Worm (Caenorhabditis elegans): ENCODE measurements around the gene F22F4.5.
A peak's percentile ranks its signal among the peaks of the same experiment; 100 is the strongest.

Gene F22F4.5

ce11 chrX:5976206-5976960 is 16.3 kb downstream of the F22F4.5 start:
- TF ChIP-seq ztf-29 (GFP tag; IDR thresholded peaks at IDR 0.05), result no peak
- TF ChIP-seq cog-1 (tag; optimal IDR thresholded peaks at IDR 0.05), result no peak
- TF ChIP-seq ref-1 (GFP tag; conservative IDR thresholded peaks at IDR 0.05), result no peak
- no peak for TF ChIP-seq flt-1 (GFP tag; IDR thresholded peaks at IDR 0.05)
- TF ChIP-seq ztf-23 (GFP tag; IDR thresholded peaks at IDR 0.05), result no peak
- no peak for TF ChIP-seq med-1 (GFP tag; optimal IDR thresholded peaks at IDR 0.05; ENCODE audit: insufficient read depth)
- no peak for TF ChIP-seq T22C8.4 (GFP tag; IDR thresholded peaks at IDR 0.05)
- no peak for TF ChIP-seq klf-2 (GFP tag; conservative IDR thresholded peaks at IDR 0.05)
- no peak for TF ChIP-seq tab-1 (GFP tag; IDR thresholded peaks at IDR 0.05)

DNA sequence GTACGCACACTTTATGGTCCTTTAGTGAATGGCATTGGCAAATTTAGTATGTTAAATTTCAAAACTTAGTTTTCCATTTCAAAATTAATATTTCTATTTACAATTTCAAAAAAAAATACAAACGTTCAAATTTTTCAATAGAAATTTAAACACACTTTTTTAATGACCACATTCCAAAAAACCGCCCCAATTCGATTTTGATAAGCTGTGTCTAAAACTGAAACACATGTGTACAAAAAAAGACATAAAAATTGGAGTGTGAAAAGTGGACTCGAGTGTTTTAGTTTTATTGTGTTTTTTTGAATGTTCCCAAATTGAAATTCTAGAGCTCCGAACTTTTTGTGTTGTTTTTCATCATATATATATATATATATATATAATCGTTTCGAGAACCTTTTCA is 16.9 kb downstream of the F22F4.5 start:
- no peak for TF ChIP-seq ztf-23 (GFP tag; IDR thresholded peaks at IDR 0.05)
- TF ChIP-seq flt-1 (GFP tag; IDR thresholded peaks at IDR 0.05), result no peak
- no peak for TF ChIP-seq T22C8.4 (GFP tag; IDR thresholded peaks at IDR 0.05)
- no peak for TF ChIP-seq cog-1 (tag; optimal IDR thresholded peaks at IDR 0.05)
- TF ChIP-seq tab-1 (GFP tag; IDR thresholded peaks at IDR 0.05), result no peak
- no peak for TF ChIP-seq med-1 (GFP tag; optimal IDR thresholded peaks at IDR 0.05; ENCODE audit: insufficient read depth)
- TF ChIP-seq ztf-29 (GFP tag; IDR thresholded peaks at IDR 0.05), result no peak
- TF ChIP-seq klf-2 (GFP tag; conservative IDR thresholded peaks at IDR 0.05), result no peak

ce11 chrX:5975228-5975627 is 17.4 kb downstream of the F22F4.5 start:
- no peak for TF ChIP-seq T22C8.4 (GFP tag; IDR thresholded peaks at IDR 0.05)
- TF ChIP-seq med-1 (GFP tag; optimal IDR thresholded peaks at IDR 0.05; ENCODE audit: insufficient read depth), result no peak
- TF ChIP-seq ztf-23 (GFP tag; IDR thresholded peaks at IDR 0.05), result no peak
- TF ChIP-seq tab-1 (GFP tag; IDR thresholded peaks at IDR 0.05), result no peak
- TF ChIP-seq ztf-29 (GFP tag; IDR thresholded peaks at IDR 0.05), result no peak
- TF ChIP-seq klf-2 (GFP tag; conservative IDR thresholded peaks at IDR 0.05), result no peak
- no peak for TF ChIP-seq cog-1 (tag; optimal IDR thresholded peaks at IDR 0.05)
- TF ChIP-seq ref-1 (GFP tag; conservative IDR thresholded peaks at IDR 0.05), result no peak
- TF ChIP-seq flt-1 (GFP tag; IDR thresholded peaks at IDR 0.05), result no peak

DNA sequence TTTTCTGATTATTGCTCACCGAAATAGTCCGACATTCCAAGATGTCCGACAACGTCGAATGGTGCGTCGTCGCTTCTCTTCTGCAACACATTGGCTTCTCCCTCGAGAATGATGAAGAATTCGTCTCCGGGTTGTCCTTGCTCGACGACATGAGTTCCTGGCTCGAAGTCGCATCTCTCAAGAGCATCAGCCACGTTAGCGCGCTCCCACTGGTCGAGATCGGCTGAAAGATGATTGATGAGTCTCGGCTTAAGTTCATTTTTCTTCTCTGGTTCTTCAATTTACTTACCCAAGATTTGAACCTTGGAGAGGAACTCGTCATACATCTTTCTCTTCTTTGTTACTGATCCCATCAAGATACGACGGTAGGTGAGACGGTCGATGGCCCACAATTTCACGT is 20.5 kb downstream of the F22F4.5 start:
- TF ChIP-seq ztf-29 (GFP tag; IDR thresholded peaks at IDR 0.05), result no peak
- TF ChIP-seq klf-2 (GFP tag; conservative IDR thresholded peaks at IDR 0.05), result no peak
- TF ChIP-seq med-1 (GFP tag; optimal IDR thresholded peaks at IDR 0.05; ENCODE audit: insufficient read depth), result no peak
- no peak for TF ChIP-seq ztf-23 (GFP tag; IDR thresholded peaks at IDR 0.05)
- TF ChIP-seq flt-1 (GFP tag; IDR thresholded peaks at IDR 0.05), result no peak
- TF ChIP-seq ref-1 (GFP tag; conservative IDR thresholded peaks at IDR 0.05), result no peak
- TF ChIP-seq cog-1 (tag; optimal IDR thresholded peaks at IDR 0.05), result no peak

- TF ChIP-seq cog-1 (tag; optimal IDR thresholded peaks at IDR 0.05) (no peak), T22C8.4 (GFP tag; IDR thresholded peaks at IDR 0.05) (no peak), tab-1 (GFP tag; IDR thresholded peaks at IDR 0.05) (no peak), klf-2 (GFP tag; conservative IDR thresholded peaks at IDR 0.05) (no peak), med-1 (GFP tag; optimal IDR thresholded peaks at IDR 0.05; ENCODE audit: insufficient read depth) (no peak), flt-1 (GFP tag; IDR thresholded peaks at IDR 0.05) (no peak), ztf-29 (GFP tag; IDR thresholded peaks at IDR 0.05) (no peak), ref-1 (GFP tag; conservative IDR thresholded peaks at IDR 0.05) (no peak), ztf-23 (GFP tag; IDR thresholded peaks at IDR 0.05) (no peak)
Measured at ce11 chrX:5962560-5962959, 30.1 kb downstream of the F22F4.5 start.

ce11 chrX:5960872-5961271 is 31.8 kb downstream of the F22F4.5 start:
- TF ChIP-seq ztf-23 (GFP tag; IDR thresholded peaks at IDR 0.05) (no peak), ztf-29 (GFP tag; IDR thresholded peaks at IDR 0.05) (no peak), flt-1 (GFP tag; IDR thresholded peaks at IDR 0.05) (no peak), ref-1 (GFP tag; conservative IDR thresholded peaks at IDR 0.05) (no peak), T22C8.4 (GFP tag; IDR thresholded peaks at IDR 0.05) (no peak), med-1 (GFP tag; optimal IDR thresholded peaks at IDR 0.05; ENCODE audit: insufficient read depth) (no peak), klf-2 (GFP tag; conservative IDR thresholded peaks at IDR 0.05) (no peak), tab-1 (GFP tag; IDR thresholded peaks at IDR 0.05) (no peak), cog-1 (tag; optimal IDR thresholded peaks at IDR 0.05) (no peak)

DNA sequence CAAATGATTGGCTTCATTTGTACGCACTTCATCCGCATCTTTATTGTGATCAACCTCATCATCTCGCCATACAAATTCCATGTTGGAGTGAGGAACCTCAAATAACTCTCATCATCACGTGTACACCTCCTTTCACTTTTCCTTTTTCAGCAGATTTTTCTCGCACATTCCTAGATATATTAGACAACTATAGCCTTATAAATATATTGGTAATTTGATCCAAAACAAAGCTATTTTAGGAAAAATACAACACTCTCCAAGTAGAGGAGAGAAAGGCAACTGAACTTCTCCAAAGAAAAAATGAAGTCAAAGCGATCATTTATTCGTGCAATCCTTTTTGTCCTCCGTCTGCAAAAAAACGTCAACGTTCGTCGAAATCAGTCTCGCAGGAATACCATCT is 33.9 kb downstream of the F22F4.5 start, which contains the start of gene R07E4.1:
Gene R07E4.1 (plus strand): TSS at position 301 of the 400 bp plus-strand sequence.
- TF ChIP-seq klf-2 (GFP tag; conservative IDR thresholded peaks at IDR 0.05), result no peak
- no peak for TF ChIP-seq flt-1 (GFP tag; IDR thresholded peaks at IDR 0.05)
- TF ChIP-seq tab-1 (GFP tag; IDR thresholded peaks at IDR 0.05), result no peak
- no peak for TF ChIP-seq med-1 (GFP tag; optimal IDR thresholded peaks at IDR 0.05; ENCODE audit: insufficient read depth)
- no peak for TF ChIP-seq cog-1 (tag; optimal IDR thresholded peaks at IDR 0.05)
- no peak for TF ChIP-seq T22C8.4 (GFP tag; IDR thresholded peaks at IDR 0.05)
- TF ChIP-seq ref-1 (GFP tag; conservative IDR thresholded peaks at IDR 0.05), result no peak
- TF ChIP-seq ztf-23 (GFP tag; IDR thresholded peaks at IDR 0.05), result no peak
- TF ChIP-seq ztf-29 (GFP tag; IDR thresholded peaks at IDR 0.05), result no peak

DNA sequence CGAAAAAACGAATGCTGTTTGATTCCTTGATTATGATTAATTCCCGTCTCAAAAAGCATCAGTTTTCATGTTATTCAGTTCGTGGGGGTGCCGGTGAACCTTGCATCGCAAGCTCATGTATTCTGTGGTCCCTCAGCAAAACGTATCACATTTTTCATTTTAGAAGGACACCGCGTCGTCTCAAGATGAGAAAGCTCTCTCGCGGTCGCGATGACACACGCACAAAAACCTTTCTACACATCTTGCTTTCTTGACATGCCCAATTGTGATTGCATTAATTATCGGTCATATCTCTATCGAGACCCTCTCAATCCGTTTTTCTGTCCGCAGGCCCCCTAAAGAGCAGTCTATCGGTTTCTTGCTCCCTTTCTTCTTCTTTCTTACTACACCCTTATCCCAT is 36.5 kb downstream of the F22F4.5 start:
- no peak for TF ChIP-seq ref-1 (GFP tag; conservative IDR thresholded peaks at IDR 0.05)
- no peak for TF ChIP-seq flt-1 (GFP tag; IDR thresholded peaks at IDR 0.05)
- TF ChIP-seq med-1 (GFP tag; optimal IDR thresholded peaks at IDR 0.05; ENCODE audit: insufficient read depth), result no peak
- no peak for TF ChIP-seq klf-2 (GFP tag; conservative IDR thresholded peaks at IDR 0.05)
- no peak for TF ChIP-seq ztf-29 (GFP tag; IDR thresholded peaks at IDR 0.05)
- TF ChIP-seq T22C8.4 (GFP tag; IDR thresholded peaks at IDR 0.05), result no peak
- no peak for TF ChIP-seq ztf-23 (GFP tag; IDR thresholded peaks at IDR 0.05)
- no peak for TF ChIP-seq tab-1 (GFP tag; IDR thresholded peaks at IDR 0.05)
- no peak for TF ChIP-seq cog-1 (tag; optimal IDR thresholded peaks at IDR 0.05)

DNA sequence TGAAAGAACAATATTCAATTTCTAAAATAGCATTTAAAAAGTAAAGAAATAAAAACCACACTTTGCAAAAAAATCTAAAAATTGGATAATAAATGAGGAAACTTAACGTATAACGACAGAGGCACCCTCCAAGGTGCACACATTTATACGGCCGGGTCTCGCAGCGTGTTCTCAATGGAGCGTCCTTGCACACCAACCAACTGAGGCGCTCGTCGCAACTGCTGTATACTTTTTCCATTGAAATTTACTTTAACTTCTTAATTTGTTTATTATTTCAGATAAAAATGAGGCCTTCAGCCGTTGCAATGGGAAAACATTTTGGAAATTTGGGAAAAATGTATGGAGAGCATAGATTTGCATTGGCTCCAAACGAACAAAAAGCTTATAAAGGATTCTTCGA is 39.5 kb downstream of the F22F4.5 start, which contains the start of the genes R07E4.5 and R07E4.3:
Gene R07E4.5 (minus strand): TSS at position 1 of the 400 bp plus-strand sequence.
Gene R07E4.3 (plus strand): TSS at position 285 of the 400 bp plus-strand sequence.
- TF ChIP-seq med-1 (GFP tag; optimal IDR thresholded peaks at IDR 0.05; ENCODE audit: insufficient read depth) (no peak), flt-1 (GFP tag; IDR thresholded peaks at IDR 0.05) (0 out of 2 replicates have a peak, but pooled peaks have one; percentile 56), klf-2 (GFP tag; conservative IDR thresholded peaks at IDR 0.05) (no peak), cog-1 (tag; optimal IDR thresholded peaks at IDR 0.05) (peak; percentile 43), ztf-23 (GFP tag; IDR thresholded peaks at IDR 0.05) (peak; percentile 62; the same call in 1 of the 2 replicates)
